Worm (Caenorhabditis elegans): ENCODE measurements around the gene sre-4.

sre-4 gene

ce11 chrIV:9802711-9803110, 18.1 kb upstream of the sre-4 start, which contains the start of gene fat-3:
Gene fat-3 (plus strand): TSS chrIV:9803023.
- TF ChIP-seq Y22D7AL.16 (tag; optimal IDR thresholded peaks at IDR 0.05) = no peak
- TF ChIP-seq unc-55 (GFP tag; optimal IDR thresholded peaks at IDR 0.05) = no peak
- no peak for TF ChIP-seq ceh-48 (tag; optimal IDR thresholded peaks at IDR 0.05)
- no peak for TF ChIP-seq pat-9 (tag; optimal IDR thresholded peaks at IDR 0.05)

- peak; percentile 94 for TF ChIP-seq elt-2 (tag; optimal IDR thresholded peaks at IDR 0.05)
- TF ChIP-seq nhr-232 (tag; optimal IDR thresholded peaks at IDR 0.05) = no peak
- no peak for TF ChIP-seq odd-2 (tag; optimal IDR thresholded peaks at IDR 0.05)
- no peak for TF ChIP-seq zip-5 (tag; optimal IDR thresholded peaks at IDR 0.05)
These were observed 16.8 kb upstream of the sre-4 start for ce11 chrIV:9801418-9801817.

- TF ChIP-seq madf-2 (tag; optimal IDR thresholded peaks at IDR 0.05) (no peak), rnt-1 (tag; optimal IDR thresholded peaks at IDR 0.05) (no peak), unc-55 (GFP tag; optimal IDR thresholded peaks at IDR 0.05) (no peak), pha-4 (tag; optimal IDR thresholded peaks at IDR 0.05) (no peak), npax-4 (tag; optimal IDR thresholded peaks at IDR 0.05) (no peak), ets-4 (tag; optimal IDR thresholded peaks at IDR 0.05) (no peak), ceh-45 (GFP tag; IDR thresholded peaks at IDR 0.05) (no peak)
These were observed 15.1 kb upstream of the sre-4 start for ce11 chrIV:9799664-9800063.

- no peak for TF ChIP-seq zip-5 (tag; optimal IDR thresholded peaks at IDR 0.05)
- no peak for TF ChIP-seq rnt-1 (tag; optimal IDR thresholded peaks at IDR 0.05)
- no peak for TF ChIP-seq ceh-24 (tag; optimal IDR thresholded peaks at IDR 0.05)
- no peak for TF ChIP-seq ztf-16 (tag; optimal IDR thresholded peaks at IDR 0.05)
- TF ChIP-seq ahr-1 (tag; optimal IDR thresholded peaks at IDR 0.05) = no peak
These were observed 14.5 kb upstream of the sre-4 start, which contains the start of gene fat-4 for ce11 chrIV:9799129-9799528. Gene fat-4 (plus strand): TSS chrIV:9799429.

ce11 chrIV:9798307-9798706, 13.7 kb upstream of the sre-4 start:
- TF ChIP-seq ceh-34 (tag; optimal IDR thresholded peaks at IDR 0.05) (no peak), gmeb-2 (tag; optimal IDR thresholded peaks at IDR 0.05) (no peak), Y22D7AL.16 (tag; optimal IDR thresholded peaks at IDR 0.05) (no peak), unc-42 (tag; optimal IDR thresholded peaks at IDR 0.05) (peak; percentile 96)

ce11 chrIV:9797304-9798003, 12.9 kb upstream of the sre-4 start, which contains the start of gene T13F2.2:
Gene T13F2.2 (minus strand): TSS chrIV:9797354.
- TF ChIP-seq unc-55 (GFP tag; optimal IDR thresholded peaks at IDR 0.05) = no peak
- TF ChIP-seq syd-9 (tag; optimal IDR thresholded peaks at IDR 0.05) = no peak
- TF ChIP-seq ceh-30 (tag; optimal IDR thresholded peaks at IDR 0.05) = no peak
- no peak for TF ChIP-seq sox-2 (GFP tag; IDR thresholded peaks at IDR 0.05)
- TF ChIP-seq ahr-1 (tag; optimal IDR thresholded peaks at IDR 0.05) = no peak
- no peak for TF ChIP-seq pax-1 (tag; optimal IDR thresholded peaks at IDR 0.05)
- peak; percentile 1 for TF ChIP-seq ceh-48 (tag; optimal IDR thresholded peaks at IDR 0.05)
- TF ChIP-seq hlh-8 (tag; optimal IDR thresholded peaks at IDR 0.05) = no peak
- peak; percentile 52 for TF ChIP-seq tbx-2 (tag; optimal IDR thresholded peaks at IDR 0.05)
- TF ChIP-seq zip-5 (tag; optimal IDR thresholded peaks at IDR 0.05) = peak; percentile 41
- TF ChIP-seq ztf-16 (tag; optimal IDR thresholded peaks at IDR 0.05) = no peak
- no peak for TF ChIP-seq unc-3 (GFP tag; conservative IDR thresholded peaks at IDR 0.05)
- TF ChIP-seq unc-3 (tag; optimal IDR thresholded peaks at IDR 0.05) = no peak
- no peak for TF ChIP-seq T23F11.4 (GFP tag; optimal IDR thresholded peaks at IDR 0.05)
- TF ChIP-seq elt-2 (tag; optimal IDR thresholded peaks at IDR 0.05) = peak; percentile 58
- TF ChIP-seq ceh-22 (tag; optimal IDR thresholded peaks at IDR 0.05) = no peak
- no peak for TF ChIP-seq elt-4 (tag; optimal IDR thresholded peaks at IDR 0.05)
- TF ChIP-seq C08G9.2 (tag; optimal IDR thresholded peaks at IDR 0.05) = peak; percentile 10
- peak; percentile 3 for TF ChIP-seq ceh-2 (tag; optimal IDR thresholded peaks at IDR 0.05)
- TF ChIP-seq nfya-1 (tag; optimal IDR thresholded peaks at IDR 0.05) = no peak
- TF ChIP-seq sdc-2 (tag; optimal IDR thresholded peaks at IDR 0.05) = no peak
- TF ChIP-seq ceh-31 (tag; optimal IDR thresholded peaks at IDR 0.05) = peak; percentile 38
- TF ChIP-seq ceh-34 (tag; optimal IDR thresholded peaks at IDR 0.05) = no peak

Data from whole organism, late embryonic.